Worm (Caenorhabditis elegans) whole organism, L4 larva: ENCODE data around the gene sdz-19.

ENCODE experiments used
- dpl-1 ChIP-seq: fragments of 150-350 bp; optimal IDR thresholded peaks from 2 replicates; lab custom pipeline; 2014; ENCODE audit warnings: missing biosample characterization, missing genetic modification reagents, missing genetic modification characterization
- fkh-10 ChIP-seq: fragments of 150-350 bp; optimal IDR thresholded peaks from 2 replicates; lab custom pipeline; 2014; ENCODE audit warnings: missing biosample characterization, missing genetic modification reagents, missing genetic modification characterization
- mep-1 ChIP-seq: fragments of 150-350 bp; sonication (generic microtip); optimal IDR thresholded peaks from 3 replicates; lab custom pipeline; 2014; ENCODE audit warnings: missing biosample characterization, missing genetic modification characterization
- nhr-111 ChIP-seq: fragments of 200-800 bp; sonication (Bioruptor generic); optimal IDR thresholded peaks from 2 replicates; lab custom pipeline; 2018; ENCODE audit warnings: mild to moderate bottlenecking, missing genetic modification characterization, missing compliant biosample characterization
- nhr-28 ChIP-seq: fragments of 150-350 bp; optimal IDR thresholded peaks from 2 replicates; lab custom pipeline; 2014; ENCODE audit warnings: missing biosample characterization, missing genetic modification characterization
- nhr-77 ChIP-seq: fragments of 150-350 bp; optimal IDR thresholded peaks from 2 replicates; lab custom pipeline; 2014; ENCODE audit warnings: missing biosample characterization, missing genetic modification characterization
- pha-4 ChIP-seq, 2 experiments: fragments of 150-350 bp in 1 of 2; fragments of 200-800 bp in 1 of 2; sonication (Bioruptor generic) in 1 of 2; IDR thresholded peaks in 1 of 2; optimal IDR thresholded peaks in 1 of 2; 2 replicates each; pipeline versions ENCODE4 v1.3.6 to Lab custom; 2014 to 2022; ENCODE audit warnings: missing genetic modification characterization in 2 of 2, missing genetic modification reagents in 2 of 2, missing biosample characterization in 1 of 2, missing compliant biosample characterization in 1 of 2
- php-3 ChIP-seq: fragments of 200-800 bp; sonication (Bioruptor generic); IDR thresholded peaks from 2 replicates; pipeline ENCODE4 v1.3.6; 2022; ENCODE audit warnings: missing genetic modification reagents, missing genetic modification characterization, missing compliant biosample characterization
- unc-130 ChIP-seq: sonication (generic microtip); optimal IDR thresholded peaks from 2 replicates; lab custom pipeline; 2016; ENCODE audit warnings: missing genetic modification reagents, missing genetic modification characterization, missing compliant biosample characterization
- unc-39 ChIP-seq: sonication (generic microtip); optimal IDR thresholded peaks from 2 replicates; lab custom pipeline; 2017; ENCODE audit warnings: missing biosample characterization, missing genetic modification characterization
- zag-1 ChIP-seq: fragments of 150-350 bp; optimal IDR thresholded peaks from 2 replicates; lab custom pipeline; 2014; ENCODE audit warnings: missing biosample characterization, missing genetic modification characterization

DNA sequence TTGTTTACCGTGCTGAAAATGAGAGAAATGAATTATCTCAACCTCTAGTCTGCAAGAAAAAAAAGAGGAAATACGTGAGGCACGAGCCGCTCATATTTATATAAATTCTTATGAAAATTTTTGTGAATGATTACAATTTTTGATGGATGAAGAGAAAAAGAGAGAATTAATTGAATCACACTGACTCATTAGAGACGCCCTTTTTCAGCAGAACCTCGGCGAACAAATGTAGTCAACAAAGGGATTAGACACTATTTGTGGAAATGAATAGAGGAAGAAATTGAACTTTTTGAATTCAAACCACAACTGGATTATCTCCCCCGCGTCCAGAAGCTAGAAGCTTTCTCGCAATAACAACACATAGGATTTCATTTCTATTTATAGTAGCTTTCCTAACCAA is 43.7 kb upstream of the sdz-19 start:
- no peak for TF ChIP-seq zag-1
- no peak for TF ChIP-seq mep-1 (tag; lab: Kevin White, UChicago)
- no peak for TF ChIP-seq unc-130 (GFP tag; lab: Kevin White, UChicago)
- TF ChIP-seq nhr-111 (GFP tag; lab: Kevin White, UChicago), result no peak
- TF ChIP-seq fkh-10 (GFP tag; lab: Kevin White, UChicago), result no peak
- no peak for TF ChIP-seq dpl-1 (GFP tag; lab: Kevin White, UChicago)
- no peak for TF ChIP-seq nhr-28 (tag; lab: Kevin White, UChicago)
- no peak for TF ChIP-seq nhr-77 (tag; lab: Kevin White, UChicago)
- TF ChIP-seq pha-4 (GFP tag; IDR thresholded peaks at IDR 0.05; lab: Robert Waterston, UW), result no peak
- TF ChIP-seq pha-4 (tag; optimal IDR thresholded peaks at IDR 0.05; lab: Kevin White, UChicago), result no peak
- TF ChIP-seq php-3 (GFP tag; lab: Robert Waterston, UW), result no peak
- TF ChIP-seq unc-39 (tag; lab: Kevin White, UChicago), result no peak
